Fruit fly (Drosophila melanogaster) whole organism, embryonic: ENCODE data around the gene ATPsynB.
A peak's percentile ranks its signal among the peaks of the same experiment; 100 is the strongest.

Source experiments
- ATbp ChIP-seq: fragments of 200-800 bp; sonication (Bioruptor generic); optimal IDR thresholded peaks from 2 replicates; lab custom pipeline; 2017; ENCODE audit warnings: missing biosample characterization, mild to moderate bottlenecking, missing genetic modification characterization, missing genetic modification reagents
- CG10274 ChIP-seq: fragments of 200-800 bp; sonication (Bioruptor generic); optimal IDR thresholded peaks from 3 replicates; lab custom pipeline; 2017; ENCODE audit warnings: missing biosample characterization, mild to moderate bottlenecking, missing genetic modification characterization
- CG11504 ChIP-seq: fragments of 200-800 bp; sonication (Bioruptor generic); optimal IDR thresholded peaks from 3 replicates; lab custom pipeline; 2019; ENCODE audit warnings: missing biosample characterization, mild to moderate bottlenecking, missing genetic modification characterization, moderate library complexity
- CG12744 ChIP-seq: fragments of 200-800 bp; sonication (Bioruptor generic); optimal IDR thresholded peaks from 2 replicates; lab custom pipeline; 2016; ENCODE audit warnings: missing biosample characterization, missing genetic modification characterization
- CG13424 ChIP-seq: fragments of 200-800 bp; sonication (Bioruptor generic); optimal IDR thresholded peaks from 2 replicates; lab custom pipeline; 2019; ENCODE audit warnings: missing biosample characterization, mild to moderate bottlenecking, missing genetic modification characterization, moderate library complexity
- CG14050 ChIP-seq: fragments of 200-800 bp; sonication (Bioruptor generic); IDR thresholded peaks from 3 replicates; pipeline ENCODE4 v1.3.6; 2022; ENCODE audit warnings: missing biosample characterization, missing genetic modification characterization
- CG14667 ChIP-seq: fragments of 200-800 bp; sonication (Bioruptor generic); IDR thresholded peaks from 2 replicates; pipeline ENCODE4 v1.3.6; 2022; ENCODE audit warnings: missing biosample characterization, missing genetic modification characterization
- CG14860 ChIP-seq: fragments of 200-800 bp; sonication (Bioruptor generic); IDR thresholded peaks from 3 replicates; pipeline ENCODE4 v1.3.6; 2022; ENCODE audit warnings: missing biosample characterization, missing genetic modification characterization; ENCODE audit not compliant: partially characterized antibody
- CG1529 ChIP-seq: fragments of 200-800 bp; sonication (Bioruptor generic); optimal IDR thresholded peaks from 3 replicates; lab custom pipeline; 2018; ENCODE audit warnings: missing biosample characterization, missing genetic modification characterization
- CG15479 ChIP-seq: fragments of 200-800 bp; sonication (Bioruptor generic); optimal IDR thresholded peaks from 3 replicates; lab custom pipeline; 2019; ENCODE audit warnings: missing biosample characterization, mild to moderate bottlenecking, missing genetic modification characterization, moderate library complexity
- CG16815 ChIP-seq: fragments of 200-800 bp; sonication (Bioruptor generic); optimal IDR thresholded peaks from 3 replicates; lab custom pipeline; 2017; ENCODE audit warnings: missing biosample characterization, mild to moderate bottlenecking, missing genetic modification characterization
- CG17829 ChIP-seq: fragments of 200-800 bp; optimal IDR thresholded peaks from 2 replicates; lab custom pipeline; 2019; ENCODE audit warnings: missing biosample characterization, mild to moderate bottlenecking, missing genetic modification characterization, moderate library complexity
- CG17912 ChIP-seq: fragments of 200-800 bp; sonication (Bioruptor generic); optimal IDR thresholded peaks from 2 replicates; lab custom pipeline; 2018; ENCODE audit warnings: missing biosample characterization, mild to moderate bottlenecking, missing genetic modification characterization
- CG18011 ChIP-seq: fragments of 200-800 bp; sonication (Bioruptor generic); optimal IDR thresholded peaks from 2 replicates; lab custom pipeline; 2017; ENCODE audit warnings: missing biosample characterization, missing genetic modification characterization, mild to moderate bottlenecking, moderate library complexity, missing genotype
- CG18262 ChIP-seq: fragments of 200-800 bp; optimal IDR thresholded peaks from 3 replicates; lab custom pipeline; 2019; ENCODE audit warnings: missing biosample characterization, mild to moderate bottlenecking, missing genetic modification characterization, moderate library complexity
- CG18599 ChIP-seq: fragments of 200-800 bp; sonication (Bioruptor generic); optimal IDR thresholded peaks from 3 replicates; lab custom pipeline; 2017; ENCODE audit warnings: missing biosample characterization, missing genetic modification characterization, mild to moderate bottlenecking, moderate library complexity, missing genetic modification reagents
- CG2199 ChIP-seq: fragments of 200-800 bp; sonication (Bioruptor generic); IDR thresholded peaks from 3 replicates; pipeline ENCODE4 v1.3.6; 2022; ENCODE audit warnings: missing biosample characterization, missing genetic modification characterization
- CG2202 ChIP-seq: fragments of 200-800 bp; sonication (Bioruptor generic); optimal IDR thresholded peaks from 2 replicates; lab custom pipeline; 2018; ENCODE audit warnings: missing biosample characterization, mild to moderate bottlenecking, missing genetic modification characterization
- CG30403 ChIP-seq: fragments of 200-800 bp; sonication (Bioruptor generic); optimal IDR thresholded peaks from 3 replicates; lab custom pipeline; 2016; ENCODE audit warnings: missing biosample characterization, missing genetic modification characterization
- CG32772 ChIP-seq: fragments of 200-800 bp; sonication (Bioruptor generic); IDR thresholded peaks from 2 replicates; pipeline ENCODE4 v1.3.6; 2022; ENCODE audit warnings: missing biosample characterization, missing genetic modification characterization
- CG34376 ChIP-seq: fragments of 200-800 bp; sonication (Bioruptor generic); optimal IDR thresholded peaks from 2 replicates; lab custom pipeline; 2018; ENCODE audit warnings: missing biosample characterization, mild to moderate bottlenecking, missing genetic modification characterization
- CG34422 ChIP-seq: fragments of 200-800 bp; sonication (Bioruptor generic); IDR thresholded peaks from 3 replicates; pipeline ENCODE4 v1.3.6; 2022; ENCODE audit warnings: missing biosample characterization, missing genetic modification characterization
- CG4282 ChIP-seq: fragments of 200-800 bp; sonication (Bioruptor generic); optimal IDR thresholded peaks from 2 replicates; lab custom pipeline; 2016; ENCODE audit warnings: missing biosample characterization, missing genetic modification characterization
- CG4617 ChIP-seq: fragments of 200-800 bp; sonication (Bioruptor generic); optimal IDR thresholded peaks from 3 replicates; lab custom pipeline; 2016; ENCODE audit warnings: missing biosample characterization, missing genetic modification characterization, borderline replicate concordance
- CG9817 ChIP-seq: fragments of 200-800 bp; sonication (Bioruptor generic); optimal IDR thresholded peaks from 2 replicates; lab custom pipeline; 2018; ENCODE audit warnings: missing biosample characterization, mild to moderate bottlenecking, missing genetic modification characterization, moderate library complexity
- Camta ChIP-seq: fragments of 200-800 bp; sonication (Bioruptor generic); optimal IDR thresholded peaks from 2 replicates; lab custom pipeline; 2016; ENCODE audit warnings: missing biosample characterization, missing genetic modification characterization
- CrebB ChIP-seq: fragments of 200-800 bp; sonication (Bioruptor generic); optimal IDR thresholded peaks from 3 replicates; lab custom pipeline; 2018; ENCODE audit warnings: missing biosample characterization, mild to moderate bottlenecking, missing genetic modification characterization
- D ChIP-seq, 2 experiments: fragments of 200-800 bp in 1 of 2; fragments of >200 bp in 1 of 2; sonication (Bioruptor generic) in 1 of 2; optimal IDR thresholded peaks; 2 replicates in 1 of 2; 3 replicates in 1 of 2; lab custom pipeline; 2017; ENCODE audit warnings: mild to moderate bottlenecking in 1 of 2, missing biosample characterization in 1 of 2, missing genetic modification characterization in 1 of 2, missing genetic modification reagents in 1 of 2
- Dbx ChIP-seq: fragments of 200-800 bp; sonication (Bioruptor generic); IDR thresholded peaks from 3 replicates; pipeline ENCODE4 v1.3.6; 2022; ENCODE audit warnings: missing biosample characterization, missing genetic modification characterization
- E2f1 ChIP-seq: fragments of 200-800 bp; sonication (Bioruptor generic); IDR thresholded peaks from 2 replicates; pipeline ENCODE4 v1.3.6; 2022; ENCODE audit warnings: missing biosample characterization, missing genetic modification characterization
- Fer1 ChIP-seq: fragments of 200-800 bp; sonication (Bioruptor generic); optimal IDR thresholded peaks from 2 replicates; lab custom pipeline; 2017; ENCODE audit warnings: missing biosample characterization, mild to moderate bottlenecking, missing genetic modification characterization
- Fer3 ChIP-seq: fragments of 200-800 bp; sonication (Bioruptor generic); optimal IDR thresholded peaks from 2 replicates; lab custom pipeline; 2018; ENCODE audit warnings: missing biosample characterization, mild to moderate bottlenecking, missing genetic modification characterization, moderate library complexity
- H15 ChIP-seq: fragments of 200-800 bp; sonication (Bioruptor generic); IDR thresholded peaks from 3 replicates; pipeline ENCODE4 v1.3.6; 2022; ENCODE audit warnings: missing biosample characterization, missing genetic modification characterization
- Hr39 ChIP-seq: fragments of >200 bp; optimal IDR thresholded peaks from 2 replicates; lab custom pipeline; 2017
- Kr ChIP-seq: fragments of 200-800 bp; sonication (Bioruptor generic); optimal IDR thresholded peaks from 2 replicates; lab custom pipeline; 2017; ENCODE audit warnings: missing biosample characterization, mild to moderate bottlenecking, missing genetic modification characterization
- Meics ChIP-seq: fragments of 200-800 bp; sonication (Bioruptor generic); optimal IDR thresholded peaks from 2 replicates; lab custom pipeline; 2017; ENCODE audit warnings: missing biosample characterization, mild to moderate bottlenecking, missing genetic modification characterization
- Ssrp ChIP-seq: fragments of 200-800 bp; sonication (Bioruptor generic); optimal IDR thresholded peaks from 2 replicates; lab custom pipeline; 2018; ENCODE audit warnings: missing biosample characterization, mild to moderate bottlenecking, missing genetic modification characterization, moderate library complexity
- ase ChIP-seq: fragments of 200-800 bp; sonication (Bioruptor generic); IDR thresholded peaks from 3 replicates; pipeline ENCODE4 v1.3.6; 2022; ENCODE audit warnings: missing biosample characterization, missing genetic modification characterization
- chinmo ChIP-seq: fragments of 200-800 bp; sonication (Bioruptor generic); IDR thresholded peaks from 4 replicates; pipeline ENCODE4 v1.3.6; 2022; ENCODE audit warnings: missing biosample characterization, missing genetic modification characterization; ENCODE audit not compliant: partially characterized antibody
- ci ChIP-seq: fragments of 200-800 bp; sonication (Bioruptor generic); IDR thresholded peaks from 3 replicates; pipeline ENCODE4 v1.3.6; 2022; ENCODE audit warnings: missing biosample characterization, missing genetic modification characterization
- cwo ChIP-seq: fragments of 200-800 bp; sonication (Bioruptor generic); optimal IDR thresholded peaks from 3 replicates; lab custom pipeline; 2017; ENCODE audit warnings: missing biosample characterization, missing genetic modification characterization, mild to moderate bottlenecking, moderate library complexity, missing genetic modification reagents
- her ChIP-seq: fragments of 200-800 bp; sonication (Bioruptor generic); optimal IDR thresholded peaks from 2 replicates; lab custom pipeline; 2016; ENCODE audit warnings: missing biosample characterization, missing genetic modification characterization
- klu ChIP-seq: fragments of 200-800 bp; sonication (Bioruptor generic); IDR thresholded peaks from 2 replicates; pipeline ENCODE4 v1.3.6; 2022; ENCODE audit warnings: missing biosample characterization, missing genetic modification characterization
- pita ChIP-seq: fragments of 200-800 bp; sonication (Bioruptor generic); optimal IDR thresholded peaks from 2 replicates; lab custom pipeline; 2017; ENCODE audit warnings: missing biosample characterization, mild to moderate bottlenecking, missing genetic modification characterization
- sd ChIP-seq: fragments of 200-800 bp; sonication (Bioruptor generic); optimal IDR thresholded peaks from 3 replicates; lab custom pipeline; 2018; ENCODE audit warnings: missing biosample characterization, mild to moderate bottlenecking, missing genetic modification characterization, moderate library complexity
- shn ChIP-seq: fragments of 200-800 bp; sonication (Bioruptor generic); optimal IDR thresholded peaks from 3 replicates; lab custom pipeline; 2016; ENCODE audit warnings: missing biosample characterization, missing genetic modification characterization
- sr ChIP-seq: fragments of 200-800 bp; sonication (Bioruptor generic); IDR thresholded peaks from 3 replicates; pipeline ENCODE4 v1.3.6; 2022; ENCODE audit warnings: missing biosample characterization, missing genetic modification characterization
- vfl ChIP-seq: fragments of 200-800 bp; sonication (Bioruptor generic); optimal IDR thresholded peaks from 2 replicates; lab custom pipeline; 2016; ENCODE audit warnings: missing biosample characterization, missing genetic modification characterization
- zf30C ChIP-seq: fragments of 200-800 bp; sonication (Bioruptor generic); optimal IDR thresholded peaks from 3 replicates; lab custom pipeline; 2018; ENCODE audit warnings: missing biosample characterization, mild to moderate bottlenecking, missing genetic modification characterization
- zfh2 ChIP-seq: fragments of 200-800 bp; sonication (Bioruptor generic); optimal IDR thresholded peaks from 2 replicates; lab custom pipeline; 2016; ENCODE audit warnings: missing biosample characterization, missing genetic modification characterization

The ATPsynB gene

dm6 chr3L:9714537-9715144 is 15.2 kb upstream of the ATPsynB start (continued):
- TF ChIP-seq CG17829 (tag; lab: Kevin White, UChicago) = no peak
- TF ChIP-seq klu (GFP tag; lab: Robert Waterston, UW) = no peak
- peak; percentile 64 for TF ChIP-seq CG15479 (GFP tag; lab: Kevin White, UChicago)
- no peak for TF ChIP-seq CG14050 (GFP tag; lab: Robert Waterston, UW)
- TF ChIP-seq vfl (GFP tag; lab: Kevin White, UChicago) = no peak
- TF ChIP-seq ATbp (GFP tag; lab: Kevin White, UChicago) = no peak
- no peak for TF ChIP-seq CG16815 (GFP tag; lab: Kevin White, UChicago)
- peak; percentile 95 for TF ChIP-seq Hr39 (lab: Kevin White, UChicago)
- no peak for TF ChIP-seq E2f1 (GFP tag; lab: Robert Waterston, UW)
- TF ChIP-seq H15 (GFP tag; lab: Robert Waterston, UW) = no peak
- no peak for TF ChIP-seq CrebB (tag; lab: Kevin White, UChicago)
- 0 out of 3 replicates have a peak, but pooled peaks have one; percentile 70 for TF ChIP-seq CG2199
- no peak; the same call in 2 of the 3 replicates for TF ChIP-seq CG14860 (GFP tag; lab: Robert Waterston, UW)
- no peak for TF ChIP-seq Meics (GFP tag; lab: Kevin White, UChicago)
- no peak for TF ChIP-seq cwo (GFP tag; lab: Kevin White, UChicago)
- TF ChIP-seq ci = 0 out of 3 replicates have a peak, but pooled peaks have one; percentile 50
- no peak for TF ChIP-seq Kr (GFP tag; lab: Kevin White, UChicago)
- no peak for TF ChIP-seq CG10274 (GFP tag; lab: Kevin White, UChicago)
- no peak for TF ChIP-seq her (GFP tag; lab: Kevin White, UChicago)
- no peak for TF ChIP-seq pita
- peak; percentile 9 for TF ChIP-seq CG18599 (GFP tag; lab: Kevin White, UChicago)
- no peak for TF ChIP-seq CG18011 (GFP tag; lab: Kevin White, UChicago)
- peak; percentile 10 for TF ChIP-seq CG34376
- TF ChIP-seq CG17912 = peak; percentile 2
- no peak for TF ChIP-seq CG11504
- no peak for TF ChIP-seq Dbx (GFP tag; lab: Robert Waterston, UW)
- no peak for TF ChIP-seq shn
- no peak for TF ChIP-seq zfh2 (GFP tag; lab: Kevin White, UChicago)
- TF ChIP-seq CG13424 = no peak
- no peak for TF ChIP-seq CG14667
- TF ChIP-seq CG9817 = no peak
- no peak for TF ChIP-seq CG32772 (GFP tag; lab: Robert Waterston, UW)
- TF ChIP-seq D (optimal IDR thresholded peaks at IDR 0.05; lab: Kevin White, UChicago) = no peak
- no peak for TF ChIP-seq D (GFP tag; optimal IDR thresholded peaks at IDR 0.05; lab: Kevin White, UChicago)
- TF ChIP-seq CG1529 (GFP tag; lab: Kevin White, UChicago) = no peak
- TF ChIP-seq CG18262 (tag; lab: Kevin White, UChicago) = no peak
- TF ChIP-seq Fer3 (tag; lab: Kevin White, UChicago) = no peak
- peak; percentile 67; the same call in 2 of the 3 replicates for TF ChIP-seq CG34422
- no peak for TF ChIP-seq Fer1 (GFP tag; lab: Kevin White, UChicago)
- no peak for TF ChIP-seq zf30C (GFP tag; lab: Kevin White, UChicago)
- peak; percentile 44 for TF ChIP-seq sd
- TF ChIP-seq Camta (GFP tag; lab: Kevin White, UChicago) = no peak
- TF ChIP-seq CG2202 (tag; lab: Kevin White, UChicago) = no peak
- TF ChIP-seq ase (GFP tag; lab: Robert Waterston, UW) = no peak
- peak; percentile 93; the same call in 3 of the 4 replicates for TF ChIP-seq chinmo (GFP tag; lab: Robert Waterston, UW)
- TF ChIP-seq sr = peak; percentile 84
- TF ChIP-seq CG30403 (GFP tag; lab: Kevin White, UChicago) = no peak
- TF ChIP-seq CG4282 (GFP tag; lab: Kevin White, UChicago) = no peak
- TF ChIP-seq CG12744 (GFP tag; lab: Kevin White, UChicago) = no peak
- peak; percentile 22 for TF ChIP-seq CG4617 (GFP tag; lab: Kevin White, UChicago)
- no peak for TF ChIP-seq Ssrp (tag; lab: Kevin White, UChicago)
